Worm (Caenorhabditis elegans) whole organism, L3 larva: ENCODE data around the gene cest-8.

Experiments
- daf-12 ChIP-seq: fragments of 150-350 bp; optimal IDR thresholded peaks from 2 replicates; lab custom pipeline; 2014; ENCODE audit warnings: missing biosample characterization, missing genetic modification reagents, missing genetic modification characterization
- nfya-1 ChIP-seq: sonication (generic microtip); optimal IDR thresholded peaks from 2 replicates; lab custom pipeline; 2017; ENCODE audit warnings: missing genetic modification characterization, mild to moderate bottlenecking, missing compliant biosample characterization, antibody characterized with exemption, moderate library complexity; ENCODE audit not compliant: insufficient read depth
- nhr-11 ChIP-seq: fragments of 150-350 bp; optimal IDR thresholded peaks from 2 replicates; lab custom pipeline; 2014; ENCODE audit warnings: missing biosample characterization, missing genetic modification characterization
- nhr-23 ChIP-seq: fragments of 150-350 bp; optimal IDR thresholded peaks from 2 replicates; lab custom pipeline; 2014; ENCODE audit warnings: missing biosample characterization, missing genetic modification reagents, missing genetic modification characterization
- unc-62 ChIP-seq: fragments of 150-350 bp; sonication (generic microtip); optimal IDR thresholded peaks from 4 replicates; lab custom pipeline; 2014; ENCODE audit warnings: missing biosample characterization, missing genetic modification reagents, missing genetic modification characterization
- ztf-11 ChIP-seq: fragments of 150-350 bp; optimal IDR thresholded peaks from 2 replicates; lab custom pipeline; 2014; ENCODE audit warnings: missing biosample characterization, missing genetic modification characterization

DNA sequence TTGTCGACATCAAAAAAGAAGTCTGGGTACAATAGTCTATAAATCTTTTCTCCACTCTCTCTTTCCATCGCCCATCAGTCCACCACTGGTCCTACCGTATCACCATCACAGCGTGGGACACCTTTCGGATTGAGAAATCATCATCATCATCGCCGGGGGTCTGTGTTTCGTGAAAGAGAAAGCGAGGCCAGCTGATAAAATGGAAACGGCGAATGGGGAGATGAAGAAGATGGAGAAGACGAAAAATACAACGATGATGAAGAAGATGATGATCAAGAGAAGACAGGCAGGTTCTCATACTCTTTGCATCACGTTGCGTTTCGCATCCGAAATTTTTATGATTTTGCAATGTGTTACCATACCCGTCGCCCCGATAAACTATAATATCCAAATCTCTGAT lies 43.1 kb upstream of the cest-8 start:
- TF ChIP-seq nhr-11 (no peak), nhr-23 (tag; lab: Kevin White, UChicago) (peak; percentile 49), unc-62 (GFP tag; lab: Kevin White, UChicago) (no peak), ztf-11 (tag; lab: Kevin White, UChicago) (no peak), nfya-1 (no peak), daf-12 (no peak)
